Worm (Caenorhabditis elegans): ENCODE measurements around the gene Y58A7A.2.

The Y58A7A.2 gene

ce11 chrV:5036364-5036763, 35.6 kb downstream of the Y58A7A.2 start, which contains the start of gene K11D12.7:
Gene K11D12.7 (minus strand): TSS chrV:5036464.
- TF ChIP-seq W03F9.2 (tag; optimal IDR thresholded peaks at IDR 0.05) = no peak
- no peak for TF ChIP-seq dao-5 (tag; optimal IDR thresholded peaks at IDR 0.05)
- TF ChIP-seq him-1 (tag; optimal IDR thresholded peaks at IDR 0.05) = no peak

DNA sequence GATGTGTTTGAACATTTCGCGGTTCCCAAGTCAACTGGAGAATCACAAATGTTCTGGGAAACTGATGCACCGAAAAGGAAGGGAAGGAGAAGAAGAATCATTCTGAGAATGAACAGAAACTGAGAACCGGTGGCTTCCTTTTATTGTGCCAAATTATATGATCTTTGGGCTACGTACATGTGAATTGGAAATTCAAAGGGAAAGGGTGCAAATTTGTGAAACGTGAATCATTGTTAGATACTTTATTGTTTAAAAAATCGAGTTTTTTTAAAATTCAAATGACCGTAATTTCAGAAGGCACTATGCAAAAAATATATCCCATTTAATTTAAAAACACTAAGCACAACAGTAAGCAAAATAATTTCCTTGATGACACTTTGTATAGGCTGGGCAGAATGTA, 36.9 kb downstream of the Y58A7A.2 start, which contains the start of gene K11D12.6:
Gene K11D12.6 (minus strand): TSS at position 101 of the 400 bp plus-strand sequence.
- TF ChIP-seq him-1 (tag; optimal IDR thresholded peaks at IDR 0.05) (no peak), dao-5 (tag; optimal IDR thresholded peaks at IDR 0.05) (no peak), W03F9.2 (tag; optimal IDR thresholded peaks at IDR 0.05) (no peak)

DNA sequence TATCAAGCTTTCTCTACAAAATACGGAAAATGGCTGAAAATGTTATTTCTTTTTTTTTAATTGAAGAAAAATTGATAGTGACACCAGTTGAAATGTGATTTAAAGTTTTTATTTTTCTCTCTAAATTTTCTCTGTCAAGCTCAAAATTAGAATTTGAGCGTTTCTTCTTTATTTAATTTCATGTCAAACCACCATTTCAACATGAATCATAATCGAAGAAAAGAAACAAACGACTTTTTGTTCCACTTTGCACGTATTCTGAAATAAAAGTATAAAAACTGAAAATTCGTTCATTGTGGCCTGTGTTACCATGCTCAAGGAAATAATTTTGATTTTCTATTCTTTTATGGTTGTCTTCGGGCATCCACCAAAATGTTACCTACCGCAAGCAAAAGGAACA, 38.9 kb downstream of the Y58A7A.2 start, which contains the start of gene K11D12.13:
Gene K11D12.13 (plus strand): TSS at position 301 of the 400 bp plus-strand sequence.
- TF ChIP-seq him-1 (tag; optimal IDR thresholded peaks at IDR 0.05) (no peak), W03F9.2 (tag; optimal IDR thresholded peaks at IDR 0.05) (no peak), dao-5 (tag; optimal IDR thresholded peaks at IDR 0.05) (no peak)

ce11 chrV:5032176-5032575, 39.8 kb downstream of the Y58A7A.2 start:
- TF ChIP-seq him-1 (tag; optimal IDR thresholded peaks at IDR 0.05) = no peak
- no peak for TF ChIP-seq dao-5 (tag; optimal IDR thresholded peaks at IDR 0.05)

- TF ChIP-seq W03F9.2 (tag; optimal IDR thresholded peaks at IDR 0.05) (no peak), him-1 (tag; optimal IDR thresholded peaks at IDR 0.05) (no peak), dao-5 (tag; optimal IDR thresholded peaks at IDR 0.05) (no peak)
Measured at ce11 chrV:5031764-5032163, 40.2 kb downstream of the Y58A7A.2 start.

DNA sequence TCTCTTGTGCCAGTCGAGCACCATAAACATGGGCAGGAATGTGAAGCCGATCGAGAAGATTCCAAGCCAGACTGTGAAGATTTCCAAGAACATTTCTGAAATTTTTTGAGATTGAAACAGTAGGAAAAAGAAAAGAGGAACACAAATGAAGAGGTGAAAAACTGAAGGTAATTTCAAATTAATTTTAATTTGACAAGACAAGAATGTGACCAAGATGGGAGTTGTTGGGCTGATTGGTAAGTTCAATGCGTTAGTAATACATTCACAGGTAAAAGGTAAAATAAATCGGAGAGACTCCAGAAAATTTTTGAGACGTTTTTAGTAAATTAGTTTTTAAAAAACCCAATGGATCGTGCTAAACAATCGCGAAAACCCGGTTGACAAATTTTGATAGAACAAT, 41.3 kb downstream of the Y58A7A.2 start, which contains the start of gene swt-7:
Gene swt-7 (minus strand): TSS at position 101 of the 400 bp plus-strand sequence.
- TF ChIP-seq W03F9.2 (tag; optimal IDR thresholded peaks at IDR 0.05) (no peak), dao-5 (tag; optimal IDR thresholded peaks at IDR 0.05) (no peak), him-1 (tag; optimal IDR thresholded peaks at IDR 0.05) (no peak)

- TF ChIP-seq W03F9.2 (tag; optimal IDR thresholded peaks at IDR 0.05) = no peak
- TF ChIP-seq dao-5 (tag; optimal IDR thresholded peaks at IDR 0.05) = no peak
- TF ChIP-seq him-1 (tag; optimal IDR thresholded peaks at IDR 0.05) = no peak
Measured at ce11 chrV:5030212-5030611, 41.8 kb downstream of the Y58A7A.2 start.

ce11 chrV:5027640-5028039, 44.3 kb downstream of the Y58A7A.2 start, which contains the start of gene cpt-4:
Gene cpt-4 (minus strand): TSS chrV:5027723.
- TF ChIP-seq W03F9.2 (tag; optimal IDR thresholded peaks at IDR 0.05) = no peak
- TF ChIP-seq him-1 (tag; optimal IDR thresholded peaks at IDR 0.05) = no peak
- TF ChIP-seq dao-5 (tag; optimal IDR thresholded peaks at IDR 0.05) = no peak

DNA sequence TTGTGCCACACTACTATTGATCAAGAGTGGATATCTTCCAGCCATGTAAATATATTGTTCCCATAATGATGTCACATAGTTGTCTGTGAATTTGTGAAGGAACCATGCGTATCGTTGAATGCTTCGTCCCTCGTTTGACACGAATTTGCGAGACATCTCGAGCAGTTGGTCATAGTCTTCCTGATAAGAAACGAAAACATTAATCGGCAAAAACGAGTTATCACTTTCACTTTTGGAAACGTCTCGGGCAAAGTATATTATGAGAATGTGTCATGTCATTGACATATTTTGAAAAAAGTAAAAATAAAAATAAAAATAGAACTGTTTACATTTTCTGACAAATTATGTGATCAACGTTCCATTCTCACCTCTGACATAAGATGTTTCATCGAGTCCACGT, 45.5 kb downstream of the Y58A7A.2 start:
- TF ChIP-seq him-1 (tag; optimal IDR thresholded peaks at IDR 0.05) = no peak
- TF ChIP-seq W03F9.2 (tag; optimal IDR thresholded peaks at IDR 0.05) = no peak
- TF ChIP-seq dao-5 (tag; optimal IDR thresholded peaks at IDR 0.05) = no peak

- TF ChIP-seq him-1 (tag; optimal IDR thresholded peaks at IDR 0.05) (no peak), dao-5 (tag; optimal IDR thresholded peaks at IDR 0.05) (no peak), W03F9.2 (tag; optimal IDR thresholded peaks at IDR 0.05) (no peak)
Measured at ce11 chrV:5023355-5023754, 48.6 kb downstream of the Y58A7A.2 start.
